Worm (Caenorhabditis elegans) whole organism, L1 larva: ENCODE results near the gene F26D11.13.

Source experiments
- C04F5.9 ChIP-seq: sonication (generic microtip); optimal IDR thresholded peaks from 2 replicates; lab custom pipeline; 2016; ENCODE audit warnings: missing genetic modification characterization, missing compliant biosample characterization
- aly-2 ChIP-seq: fragments of 150-350 bp; optimal IDR thresholded peaks from 2 replicates; lab custom pipeline; 2014; ENCODE audit warnings: missing biosample characterization, missing genetic modification characterization
- ama-1 ChIP-seq: fragments of 150-350 bp; optimal IDR thresholded peaks from 2 replicates; lab custom pipeline; 2014
- blmp-1 ChIP-seq: fragments of 150-350 bp; optimal IDR thresholded peaks from 2 replicates; lab custom pipeline; 2014; ENCODE audit warnings: missing biosample characterization, missing genetic modification characterization
- ceh-63 ChIP-seq: fragments of 200-800 bp; sonication (Bioruptor generic); optimal IDR thresholded peaks from 2 replicates; lab custom pipeline; 2018; ENCODE audit warnings: mild to moderate bottlenecking, missing genetic modification characterization, missing compliant biosample characterization
- ceh-8 ChIP-seq: fragments of 200-800 bp; sonication (Bioruptor generic); optimal IDR thresholded peaks from 2 replicates; lab custom pipeline; 2018; ENCODE audit warnings: mild to moderate bottlenecking, missing genetic modification characterization, moderate library complexity, missing compliant biosample characterization
- ceh-82 ChIP-seq, 3 experiments: fragments of 150-350 bp in 1 of 3; sonication (generic microtip) in 2 of 3; optimal IDR thresholded peaks; 2 replicates each; lab custom pipeline; 2014 to 2017; ENCODE audit warnings: missing biosample characterization in 3 of 3, missing genetic modification characterization in 3 of 3
- dpl-1 ChIP-seq, 3 experiments: fragments of 150-350 bp in 2 of 3; sonication (generic microtip) in 1 of 3; optimal IDR thresholded peaks; 2 replicates each; lab custom pipeline; 2014 to 2017; ENCODE audit warnings: missing biosample characterization in 3 of 3, missing genetic modification characterization in 3 of 3, missing genetic modification reagents in 3 of 3
- dsc-1 ChIP-seq: sonication (generic microtip); optimal IDR thresholded peaks from 2 replicates; lab custom pipeline; 2016; ENCODE audit warnings: mild to moderate bottlenecking, missing genetic modification characterization, missing compliant biosample characterization
- efl-3 ChIP-seq: fragments of 200-800 bp; sonication (Bioruptor generic); optimal IDR thresholded peaks from 2 replicates; lab custom pipeline; 2018; ENCODE audit warnings: mild to moderate bottlenecking, missing genetic modification characterization, missing compliant biosample characterization
- egl-13 ChIP-seq: sonication (generic microtip); optimal IDR thresholded peaks from 2 replicates; lab custom pipeline; 2016; ENCODE audit warnings: missing genotype, missing genetic modification reagents, missing genetic modification characterization, missing compliant biosample characterization
- elt-3 ChIP-seq, 6 experiments: fragments of 150-350 bp in 1 of 6; sonication (generic microtip); optimal IDR thresholded peaks; 2 replicates each; lab custom pipeline; 2017 to 2018; ENCODE audit warnings: missing biosample characterization in 6 of 6, missing genetic modification characterization in 6 of 6, inconsistent platforms in 1 of 6
- fkh-8 ChIP-seq: sonication (generic microtip); optimal IDR thresholded peaks from 2 replicates; lab custom pipeline; 2016; ENCODE audit warnings: mild to moderate bottlenecking, missing genetic modification characterization, missing compliant biosample characterization
- grh-1 ChIP-seq: fragments of 200-800 bp; sonication (Bioruptor generic); IDR thresholded peaks from 2 replicates; pipeline ENCODE4 v1.3.6; 2022; ENCODE audit warnings: missing genetic modification reagents, missing genetic modification characterization, missing compliant biosample characterization
- hlh-4 ChIP-seq: sonication (generic microtip); optimal IDR thresholded peaks from 2 replicates; lab custom pipeline; 2016; ENCODE audit warnings: mild to moderate bottlenecking, missing genetic modification characterization, missing compliant biosample characterization
- hpl-2 ChIP-seq: fragments of 150-350 bp; optimal IDR thresholded peaks from 2 replicates; lab custom pipeline; 2014; ENCODE audit warnings: missing biosample characterization, missing genetic modification reagents, missing genetic modification characterization
- isw-1 ChIP-seq: fragments of 200-800 bp; sonication (Bioruptor generic); IDR thresholded peaks from 2 replicates; pipeline ENCODE4 v1.3.6; 2022; ENCODE audit warnings: missing genetic modification characterization, missing compliant biosample characterization
- lin-13 ChIP-seq: fragments of 150-350 bp; optimal IDR thresholded peaks from 2 replicates; lab custom pipeline; 2014; ENCODE audit warnings: missing biosample characterization, missing genetic modification reagents, missing genetic modification characterization
- lin-14 ChIP-seq: fragments of 200-800 bp; sonication (Bioruptor generic); optimal IDR thresholded peaks from 2 replicates; lab custom pipeline; 2018; ENCODE audit warnings: mild to moderate bottlenecking, missing genetic modification characterization, moderate library complexity, missing compliant biosample characterization
- lin-39 ChIP-seq: fragments of 150-350 bp; optimal IDR thresholded peaks from 2 replicates; lab custom pipeline; 2014; ENCODE audit warnings: missing biosample characterization, missing genetic modification reagents, missing genetic modification characterization
- lir-3 ChIP-seq: sonication (generic microtip); optimal IDR thresholded peaks from 2 replicates; lab custom pipeline; 2016; ENCODE audit warnings: mild to moderate bottlenecking, missing genetic modification characterization, moderate library complexity, missing compliant biosample characterization; ENCODE audit not compliant: poor library complexity
- lsy-2 ChIP-seq, 2 experiments: fragments of 150-350 bp; optimal IDR thresholded peaks; 2 replicates each; lab custom pipeline; 2014; ENCODE audit warnings: missing biosample characterization in 2 of 2, missing genetic modification characterization in 2 of 2
- mab-9 ChIP-seq: fragments of 200-800 bp; sonication (Bioruptor generic); IDR thresholded peaks from 2 replicates; pipeline ENCODE4 v1.3.6; 2022; ENCODE audit warnings: missing genetic modification reagents, missing genetic modification characterization, missing compliant biosample characterization
- mep-1 ChIP-seq: fragments of 150-350 bp; optimal IDR thresholded peaks from 2 replicates; lab custom pipeline; 2014; ENCODE audit warnings: missing biosample characterization, missing genetic modification characterization
- nhr-19 ChIP-seq: fragments of 200-800 bp; sonication (Bioruptor generic); conservative IDR thresholded peaks from 2 replicates; pipeline ENCODE4 v1.3.6; 2022; ENCODE audit warnings: missing genetic modification characterization, missing compliant biosample characterization
- nhr-20 ChIP-seq: sonication (generic microtip); optimal IDR thresholded peaks from 2 replicates; lab custom pipeline; 2016; ENCODE audit warnings: mild to moderate bottlenecking, missing genetic modification characterization, missing compliant biosample characterization
- nhr-28 ChIP-seq: fragments of 150-350 bp; optimal IDR thresholded peaks from 2 replicates; lab custom pipeline; 2014; ENCODE audit warnings: missing biosample characterization, missing genetic modification characterization
- nhr-47 ChIP-seq: sonication (generic microtip); optimal IDR thresholded peaks from 2 replicates; lab custom pipeline; 2016; ENCODE audit warnings: mild to moderate bottlenecking, missing genetic modification characterization, moderate library complexity, missing compliant biosample characterization
- nhr-71 ChIP-seq: sonication (generic microtip); optimal IDR thresholded peaks from 2 replicates; lab custom pipeline; 2016; ENCODE audit warnings: mild to moderate bottlenecking, missing genetic modification characterization, moderate library complexity, missing compliant biosample characterization
- nhr-76 ChIP-seq: sonication (generic microtip); optimal IDR thresholded peaks from 2 replicates; lab custom pipeline; 2017; ENCODE audit warnings: missing biosample characterization, missing genetic modification characterization
- pag-3 ChIP-seq: sonication (generic microtip); optimal IDR thresholded peaks from 2 replicates; lab custom pipeline; 2017; ENCODE audit warnings: missing genetic modification characterization, mild to moderate bottlenecking, missing compliant biosample characterization, antibody characterized with exemption, borderline replicate concordance; ENCODE audit not compliant: insufficient read depth
- pax-3 ChIP-seq: fragments of 200-800 bp; sonication (Bioruptor generic); optimal IDR thresholded peaks from 2 replicates; lab custom pipeline; 2018; ENCODE audit warnings: mild to moderate bottlenecking, missing genetic modification characterization, moderate library complexity, missing compliant biosample characterization
- pqm-1 ChIP-seq: sonication (generic microtip); optimal IDR thresholded peaks from 3 replicates; lab custom pipeline; 2017; ENCODE audit warnings: missing biosample characterization, missing genetic modification characterization
- snpc-4 ChIP-seq: fragments of 150-350 bp; optimal IDR thresholded peaks from 2 replicates; lab custom pipeline; 2014; ENCODE audit warnings: missing biosample characterization, missing genetic modification characterization
- snu-23 ChIP-seq: sonication (generic microtip); optimal IDR thresholded peaks from 2 replicates; lab custom pipeline; 2016; ENCODE audit warnings: missing genetic modification characterization, missing compliant biosample characterization
- sox-4 ChIP-seq: sonication (generic microtip); optimal IDR thresholded peaks from 2 replicates; lab custom pipeline; 2016; ENCODE audit warnings: missing genetic modification characterization, missing compliant biosample characterization
- sup-37 ChIP-seq: fragments of 200-800 bp; sonication (Bioruptor generic); optimal IDR thresholded peaks from 2 replicates; lab custom pipeline; 2018; ENCODE audit warnings: mild to moderate bottlenecking, missing genetic modification characterization, missing compliant biosample characterization
- swsn-7 ChIP-seq: sonication (generic microtip); optimal IDR thresholded peaks from 2 replicates; lab custom pipeline; 2016; ENCODE audit warnings: missing genetic modification characterization, missing compliant biosample characterization
- tbx-2 ChIP-seq: sonication (generic microtip); optimal IDR thresholded peaks from 2 replicates; lab custom pipeline; 2016; ENCODE audit warnings: missing genetic modification characterization, missing compliant biosample characterization
- unc-130 ChIP-seq: fragments of 150-350 bp; optimal IDR thresholded peaks from 2 replicates; lab custom pipeline; 2017; ENCODE audit warnings: missing biosample characterization, missing genetic modification characterization, inconsistent platforms
- unc-30 ChIP-seq: sonication (generic microtip); optimal IDR thresholded peaks from 2 replicates; lab custom pipeline; 2017; ENCODE audit warnings: missing biosample characterization, missing genetic modification characterization
- vab-15 ChIP-seq: sonication (generic microtip); optimal IDR thresholded peaks from 2 replicates; lab custom pipeline; 2017; ENCODE audit warnings: missing genotype, mild to moderate bottlenecking, missing genetic modification characterization, missing compliant biosample characterization
- xbp-1 ChIP-seq: sonication (generic microtip); optimal IDR thresholded peaks from 2 replicates; lab custom pipeline; 2016; ENCODE audit warnings: missing genetic modification characterization, missing compliant biosample characterization
- zag-1 ChIP-seq: fragments of 150-350 bp; optimal IDR thresholded peaks from 2 replicates; lab custom pipeline; 2014; ENCODE audit warnings: missing biosample characterization, missing genetic modification characterization
- ztf-4 ChIP-seq: fragments of 150-350 bp; optimal IDR thresholded peaks from 2 replicates; lab custom pipeline; 2014; ENCODE audit warnings: missing biosample characterization, missing genetic modification characterization

F26D11.13 gene

ce11 chrV:7971376-7971775 lies 16.9 kb upstream of the F26D11.13 start:
- TF ChIP-seq nhr-28 (tag; lab: Kevin White, UChicago) (no peak), hlh-4 (tag; lab: Kevin White, UChicago) (no peak), nhr-71 (peak; percentile 8), pag-3 (tag; lab: Kevin White, UChicago) (no peak), sox-4 (tag; lab: Kevin White, UChicago) (peak; percentile 12), xbp-1 (tag; lab: Kevin White, UChicago) (no peak), dpl-1 (GFP tag; optimal IDR thresholded peaks at IDR 0.05; lab: Kevin White, UChicago) (no peak), lin-39 (tag; lab: Kevin White, UChicago) (no peak), pqm-1 (tag; lab: Kevin White, UChicago) (no peak), fkh-8 (tag; lab: Kevin White, UChicago) (peak; percentile 69), isw-1 (GFP tag; lab: Robert Waterston, UW) (no peak), swsn-7 (no peak), ceh-63 (GFP tag; lab: Kevin White, UChicago) (no peak), dsc-1 (tag; lab: Kevin White, UChicago) (peak; percentile 8), blmp-1 (tag; lab: Kevin White, UChicago) (no peak), zag-1 (no peak)

ce11 chrV:7970519-7970918 lies 16.1 kb upstream of the F26D11.13 start:
- TF ChIP-seq lsy-2 (tag; optimal IDR thresholded peaks at IDR 0.05; lab: Kevin White, UChicago) (peak in 1 of 2 experiments; percentile 1), dpl-1 (GFP tag; optimal IDR thresholded peaks at IDR 0.05; lab: Kevin White, UChicago) (no peak), lir-3 (no peak), pax-3 (tag; lab: Kevin White, UChicago) (no peak), blmp-1 (tag; lab: Kevin White, UChicago) (no peak), nhr-76 (tag; lab: Kevin White, UChicago) (no peak), nhr-71 (peak; percentile 51), nhr-47 (peak; percentile 41), nhr-20 (tag; lab: Kevin White, UChicago) (peak; percentile 43), grh-1 (GFP tag; lab: Robert Waterston, UW) (no peak), snpc-4 (tag; lab: Kevin White, UChicago) (no peak), ceh-82 (tag; optimal IDR thresholded peaks at IDR 0.05; lab: Kevin White, UChicago) (no peak), snu-23 (GFP tag; lab: Kevin White, UChicago) (no peak), lin-14 (GFP tag; lab: Kevin White, UChicago) (peak; percentile 16), ceh-8 (no peak), dsc-1 (tag; lab: Kevin White, UChicago) (peak; percentile 46), aly-2 (tag; lab: Kevin White, UChicago) (no peak), hpl-2 (GFP tag; lab: Kevin White, UChicago) (no peak), unc-30 (tag; lab: Kevin White, UChicago) (no peak), elt-3 (tag; optimal IDR thresholded peaks at IDR 0.05; lab: Kevin White, UChicago) (no peak), sup-37 (GFP tag; lab: Kevin White, UChicago) (no peak), vab-15 (no peak), isw-1 (GFP tag; lab: Robert Waterston, UW) (no peak), sox-4 (tag; lab: Kevin White, UChicago) (peak; percentile 32), egl-13 (tag; lab: Kevin White, UChicago) (peak; percentile 22), unc-130 (tag; lab: Kevin White, UChicago) (no peak), C04F5.9 (no peak), fkh-8 (tag; lab: Kevin White, UChicago) (peak; percentile 77), ztf-4 (tag; lab: Kevin White, UChicago) (no peak)

DNA sequence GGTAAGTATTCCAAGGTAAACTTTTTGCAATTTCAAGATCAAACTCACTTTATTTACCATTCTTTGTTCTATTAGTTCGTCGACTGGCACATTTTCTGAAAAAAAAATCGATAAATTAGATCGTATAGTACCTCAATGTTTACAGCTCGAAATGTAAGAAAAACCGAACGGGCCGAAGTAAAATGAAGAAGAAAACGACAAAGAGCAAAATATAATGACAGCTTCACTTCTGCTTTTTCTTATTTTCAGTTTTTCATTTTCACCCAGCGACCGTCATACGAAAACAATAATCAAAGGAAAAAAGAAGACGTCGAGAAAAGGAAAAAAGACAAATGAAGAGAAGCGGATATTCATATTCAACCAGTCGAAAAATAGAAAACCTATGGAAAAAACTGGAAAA lies 14.7 kb upstream of the F26D11.13 start, which contains the start of gene che-7:
Gene che-7 (minus strand): TSS at position 101 of the 400 bp plus-strand sequence.
- TF ChIP-seq tbx-2: no peak
- no peak for TF ChIP-seq lin-14 (GFP tag; lab: Kevin White, UChicago)
- no peak for TF ChIP-seq nhr-19
- TF ChIP-seq pqm-1 (tag; lab: Kevin White, UChicago): no peak
- TF ChIP-seq nhr-71: no peak
- TF ChIP-seq C04F5.9: no peak
- TF ChIP-seq snpc-4 (tag; lab: Kevin White, UChicago): no peak
- TF ChIP-seq mab-9 (GFP tag; lab: Robert Waterston, UW): no peak
- no peak for TF ChIP-seq ama-1
- no peak for TF ChIP-seq efl-3
- no peak for TF ChIP-seq mep-1 (tag; lab: Kevin White, UChicago)
- no peak for TF ChIP-seq lin-13 (GFP tag; lab: Kevin White, UChicago)
- TF ChIP-seq pax-3 (tag; lab: Kevin White, UChicago): no peak
- no peak for TF ChIP-seq nhr-76 (tag; lab: Kevin White, UChicago)
- no peak for TF ChIP-seq lir-3
